Worm (Caenorhabditis elegans) whole organism, L1 larva: ENCODE data around the gene ZK632.2.

ENCODE experiments used
- C04F5.9 ChIP-seq: sonication (generic microtip); optimal IDR thresholded peaks from 2 replicates; lab custom pipeline; 2016; ENCODE audit warnings: missing genetic modification characterization, missing compliant biosample characterization
- C34B4.2 ChIP-seq: sonication (generic microtip); optimal IDR thresholded peaks from 2 replicates; lab custom pipeline; 2017; ENCODE audit warnings: mild to moderate bottlenecking, missing genetic modification characterization, missing compliant biosample characterization
- aha-1 ChIP-seq: fragments of 150-350 bp; optimal IDR thresholded peaks from 2 replicates; lab custom pipeline; 2014; ENCODE audit warnings: missing biosample characterization, missing genetic modification characterization
- ama-1 ChIP-seq: fragments of 150-350 bp; optimal IDR thresholded peaks from 2 replicates; lab custom pipeline; 2014
- blmp-1 ChIP-seq: fragments of 150-350 bp; optimal IDR thresholded peaks from 2 replicates; lab custom pipeline; 2014; ENCODE audit warnings: missing biosample characterization, missing genetic modification characterization
- ceh-8 ChIP-seq: fragments of 200-800 bp; sonication (Bioruptor generic); optimal IDR thresholded peaks from 2 replicates; lab custom pipeline; 2018; ENCODE audit warnings: mild to moderate bottlenecking, missing genetic modification characterization, moderate library complexity, missing compliant biosample characterization
- ceh-88 ChIP-seq: fragments of 200-800 bp; sonication (Bioruptor generic); IDR thresholded peaks from 2 replicates; pipeline ENCODE4 v1.3.6; 2022; ENCODE audit warnings: missing genetic modification characterization, missing compliant biosample characterization
- dsc-1 ChIP-seq: sonication (generic microtip); optimal IDR thresholded peaks from 2 replicates; lab custom pipeline; 2016; ENCODE audit warnings: mild to moderate bottlenecking, missing genetic modification characterization, missing compliant biosample characterization
- efl-1 ChIP-seq, 4 experiments: fragments of 150-350 bp; optimal IDR thresholded peaks in 3 of 4; peaks in 1 of 4; 1 replicate in 1 of 4; 2 replicates in 3 of 4; lab custom pipeline; 2014; ENCODE audit warnings: missing biosample characterization in 2 of 4, missing genetic modification characterization in 2 of 4, missing genetic modification reagents in 2 of 4
- egl-27 ChIP-seq, 2 experiments: fragments of 150-350 bp in 1 of 2; sonication (generic microtip); optimal IDR thresholded peaks; 3 replicates each; lab custom pipeline; 2017 to 2018; ENCODE audit warnings: missing biosample characterization in 2 of 2, missing genetic modification characterization in 2 of 2, missing genetic modification reagents in 2 of 2
- elt-2 ChIP-seq: sonication (generic microtip); optimal IDR thresholded peaks from 2 replicates; lab custom pipeline; 2016; ENCODE audit warnings: missing genetic modification characterization, mild to moderate bottlenecking, inconsistent platforms, missing compliant biosample characterization, missing genetic modification reagents
- elt-3 ChIP-seq, 6 experiments: fragments of 150-350 bp in 1 of 6; sonication (generic microtip); optimal IDR thresholded peaks; 2 replicates each; lab custom pipeline; 2017 to 2018; ENCODE audit warnings: missing biosample characterization in 6 of 6, missing genetic modification characterization in 6 of 6, inconsistent platforms in 1 of 6
- fkh-4 ChIP-seq: sonication (generic microtip); optimal IDR thresholded peaks from 2 replicates; lab custom pipeline; 2016; ENCODE audit warnings: missing compliant biosample characterization, missing genetic modification characterization, borderline replicate concordance
- fos-1 ChIP-seq: fragments of 150-350 bp; optimal IDR thresholded peaks from 2 replicates; lab custom pipeline; 2014; ENCODE audit warnings: missing biosample characterization, missing genetic modification characterization
- grh-1 ChIP-seq: fragments of 200-800 bp; sonication (Bioruptor generic); IDR thresholded peaks from 2 replicates; pipeline ENCODE4 v1.3.6; 2022; ENCODE audit warnings: missing genetic modification reagents, missing genetic modification characterization, missing compliant biosample characterization
- hlh-17 ChIP-seq: fragments of 200-800 bp; sonication (Bioruptor generic); optimal IDR thresholded peaks from 2 replicates; lab custom pipeline; 2018; ENCODE audit warnings: missing genetic modification characterization, mild to moderate bottlenecking, missing compliant biosample characterization, moderate library complexity, borderline replicate concordance
- hpl-2 ChIP-seq: fragments of 150-350 bp; optimal IDR thresholded peaks from 2 replicates; lab custom pipeline; 2014; ENCODE audit warnings: missing biosample characterization, missing genetic modification reagents, missing genetic modification characterization
- lin-14 ChIP-seq: fragments of 200-800 bp; sonication (Bioruptor generic); optimal IDR thresholded peaks from 2 replicates; lab custom pipeline; 2018; ENCODE audit warnings: mild to moderate bottlenecking, missing genetic modification characterization, moderate library complexity, missing compliant biosample characterization
- lin-15B ChIP-seq: fragments of 150-350 bp; sonication (generic microtip); optimal IDR thresholded peaks from 3 replicates; lab custom pipeline; 2014; ENCODE audit warnings: missing biosample characterization, missing genetic modification characterization
- lin-39 ChIP-seq: fragments of 150-350 bp; optimal IDR thresholded peaks from 2 replicates; lab custom pipeline; 2014; ENCODE audit warnings: missing biosample characterization, missing genetic modification reagents, missing genetic modification characterization
- lir-3 ChIP-seq: sonication (generic microtip); optimal IDR thresholded peaks from 2 replicates; lab custom pipeline; 2016; ENCODE audit warnings: mild to moderate bottlenecking, missing genetic modification characterization, moderate library complexity, missing compliant biosample characterization; ENCODE audit not compliant: poor library complexity
- lsy-2 ChIP-seq, 2 experiments: fragments of 150-350 bp; optimal IDR thresholded peaks; 2 replicates each; lab custom pipeline; 2014; ENCODE audit warnings: missing biosample characterization in 2 of 2, missing genetic modification characterization in 2 of 2
- mab-9 ChIP-seq: fragments of 200-800 bp; sonication (Bioruptor generic); IDR thresholded peaks from 2 replicates; pipeline ENCODE4 v1.3.6; 2022; ENCODE audit warnings: missing genetic modification reagents, missing genetic modification characterization, missing compliant biosample characterization
- mef-2 ChIP-seq: fragments of 150-350 bp; optimal IDR thresholded peaks from 2 replicates; lab custom pipeline; 2014; ENCODE audit warnings: missing biosample characterization, missing genetic modification characterization
- mep-1 ChIP-seq: fragments of 150-350 bp; optimal IDR thresholded peaks from 2 replicates; lab custom pipeline; 2014; ENCODE audit warnings: missing biosample characterization, missing genetic modification characterization
- nhr-19 ChIP-seq: fragments of 200-800 bp; sonication (Bioruptor generic); conservative IDR thresholded peaks from 2 replicates; pipeline ENCODE4 v1.3.6; 2022; ENCODE audit warnings: missing genetic modification characterization, missing compliant biosample characterization
- nhr-71 ChIP-seq: sonication (generic microtip); optimal IDR thresholded peaks from 2 replicates; lab custom pipeline; 2016; ENCODE audit warnings: mild to moderate bottlenecking, missing genetic modification characterization, moderate library complexity, missing compliant biosample characterization
- nhr-85 ChIP-seq: sonication (generic microtip); peaks from one replicate; lab custom pipeline; 2016; ENCODE audit warnings: missing genetic modification characterization, inconsistent platforms, missing compliant biosample characterization
- pag-3 ChIP-seq: sonication (generic microtip); optimal IDR thresholded peaks from 2 replicates; lab custom pipeline; 2017; ENCODE audit warnings: missing genetic modification characterization, mild to moderate bottlenecking, missing compliant biosample characterization, antibody characterized with exemption, borderline replicate concordance; ENCODE audit not compliant: insufficient read depth
- pqm-1 ChIP-seq: sonication (generic microtip); optimal IDR thresholded peaks from 3 replicates; lab custom pipeline; 2017; ENCODE audit warnings: missing biosample characterization, missing genetic modification characterization
- rnt-1 ChIP-seq: sonication (generic microtip); optimal IDR thresholded peaks from 2 replicates; lab custom pipeline; 2016; ENCODE audit warnings: mild to moderate bottlenecking, missing genetic modification characterization, moderate library complexity, missing compliant biosample characterization
- snpc-4 ChIP-seq: fragments of 150-350 bp; optimal IDR thresholded peaks from 2 replicates; lab custom pipeline; 2014; ENCODE audit warnings: missing biosample characterization, missing genetic modification characterization
- sup-37 ChIP-seq: fragments of 200-800 bp; sonication (Bioruptor generic); optimal IDR thresholded peaks from 2 replicates; lab custom pipeline; 2018; ENCODE audit warnings: mild to moderate bottlenecking, missing genetic modification characterization, missing compliant biosample characterization
- tbx-2 ChIP-seq: sonication (generic microtip); optimal IDR thresholded peaks from 2 replicates; lab custom pipeline; 2016; ENCODE audit warnings: missing genetic modification characterization, missing compliant biosample characterization
- unc-30 ChIP-seq: sonication (generic microtip); optimal IDR thresholded peaks from 2 replicates; lab custom pipeline; 2017; ENCODE audit warnings: missing biosample characterization, missing genetic modification characterization
- unc-62 ChIP-seq: fragments of 150-350 bp; optimal IDR thresholded peaks from 2 replicates; lab custom pipeline; 2014; ENCODE audit warnings: missing biosample characterization, missing genetic modification reagents, missing genetic modification characterization
- unc-86 ChIP-seq: sonication (generic microtip); optimal IDR thresholded peaks from 2 replicates; lab custom pipeline; 2016; ENCODE audit warnings: missing genetic modification characterization, missing compliant biosample characterization
- unc-98 ChIP-seq: fragments of 200-800 bp; sonication (Bioruptor generic); IDR thresholded peaks from 2 replicates; pipeline ENCODE4 v1.3.6; 2022; ENCODE audit warnings: missing genetic modification characterization, missing compliant biosample characterization
- vab-15 ChIP-seq: sonication (generic microtip); optimal IDR thresholded peaks from 2 replicates; lab custom pipeline; 2017; ENCODE audit warnings: missing genotype, mild to moderate bottlenecking, missing genetic modification characterization, missing compliant biosample characterization
- xbp-1 ChIP-seq: sonication (generic microtip); optimal IDR thresholded peaks from 2 replicates; lab custom pipeline; 2016; ENCODE audit warnings: missing genetic modification characterization, missing compliant biosample characterization
- zip-4 ChIP-seq: fragments of 200-800 bp; sonication (Bioruptor generic); optimal IDR thresholded peaks from 2 replicates; lab custom pipeline; 2018; ENCODE audit warnings: mild to moderate bottlenecking, missing genetic modification characterization, moderate library complexity, missing compliant biosample characterization
- ztf-11 ChIP-seq, 2 experiments: sonication (generic microtip); optimal IDR thresholded peaks; 2 replicates each; lab custom pipeline; 2016 to 2017; ENCODE audit warnings: missing genetic modification characterization in 2 of 2, missing biosample characterization in 1 of 2, missing compliant biosample characterization in 1 of 2
- ztf-4 ChIP-seq: fragments of 150-350 bp; optimal IDR thresholded peaks from 2 replicates; lab custom pipeline; 2014; ENCODE audit warnings: missing biosample characterization, missing genetic modification characterization

Gene ZK632.2

DNA sequence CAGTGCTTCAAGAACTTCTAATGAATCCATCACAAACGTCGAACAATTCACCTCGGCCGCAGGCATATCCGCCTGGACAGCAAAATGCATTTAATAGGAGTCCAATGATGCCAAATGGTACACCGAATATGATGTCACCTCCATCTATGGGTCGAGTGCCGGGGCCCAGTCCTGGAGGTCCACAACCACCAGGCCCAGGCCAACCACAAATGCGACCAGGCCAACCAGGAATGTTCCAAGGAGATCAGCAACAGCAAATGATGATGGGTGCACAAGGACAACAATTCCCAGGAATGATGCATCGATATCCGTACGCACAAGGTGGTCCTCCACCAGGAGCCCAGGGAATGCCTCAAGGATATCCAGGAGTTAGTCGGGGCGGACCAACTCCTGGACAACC is 31.8 kb upstream of the ZK632.2 start:
- TF ChIP-seq nhr-85 (tag; lab: Kevin White, UChicago) (peak; percentile 51), efl-1 (optimal IDR thresholded peaks at IDR 0.05; lab: Kevin White, UChicago) (no peak), efl-1 (GFP tag; optimal IDR thresholded peaks at IDR 0.05 in 1 of 2; lab: Kevin White, UChicago) (peak in 1 of 2 experiments; percentile 30), elt-2 (tag; lab: Kevin White, UChicago) (no peak)

DNA sequence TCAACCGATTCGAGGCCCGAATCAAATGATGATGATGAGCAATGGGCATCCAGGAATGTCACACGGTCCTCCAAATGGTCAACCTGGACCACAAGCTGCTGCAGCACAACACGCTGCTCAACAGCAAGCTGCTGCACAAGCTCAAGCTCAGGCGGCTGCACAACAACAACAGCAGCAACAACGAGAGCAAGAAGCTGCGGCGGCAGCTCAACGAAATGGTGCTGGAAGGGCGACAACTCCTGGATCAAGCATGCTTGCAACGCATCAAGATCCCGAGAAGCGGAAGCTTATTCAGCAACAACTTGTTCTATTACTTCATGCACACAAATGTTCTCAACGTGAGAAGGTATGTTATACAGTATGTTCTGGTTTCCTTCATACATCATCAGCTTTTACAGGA is 30.9 kb upstream of the ZK632.2 start:
- TF ChIP-seq zip-4, result no peak
- TF ChIP-seq fos-1 (tag; lab: Kevin White, UChicago), result no peak
- TF ChIP-seq efl-1 (optimal IDR thresholded peaks at IDR 0.05; lab: Kevin White, UChicago), result no peak
- TF ChIP-seq efl-1 (GFP tag; optimal IDR thresholded peaks at IDR 0.05 in 1 of 2; lab: Kevin White, UChicago), result peak in 1 of 2 experiments; percentile 73

ce11 chrIII:9770590-9770989 is 28.3 kb upstream of the ZK632.2 start:
- TF ChIP-seq pqm-1 (tag; lab: Kevin White, UChicago), result no peak

DNA sequence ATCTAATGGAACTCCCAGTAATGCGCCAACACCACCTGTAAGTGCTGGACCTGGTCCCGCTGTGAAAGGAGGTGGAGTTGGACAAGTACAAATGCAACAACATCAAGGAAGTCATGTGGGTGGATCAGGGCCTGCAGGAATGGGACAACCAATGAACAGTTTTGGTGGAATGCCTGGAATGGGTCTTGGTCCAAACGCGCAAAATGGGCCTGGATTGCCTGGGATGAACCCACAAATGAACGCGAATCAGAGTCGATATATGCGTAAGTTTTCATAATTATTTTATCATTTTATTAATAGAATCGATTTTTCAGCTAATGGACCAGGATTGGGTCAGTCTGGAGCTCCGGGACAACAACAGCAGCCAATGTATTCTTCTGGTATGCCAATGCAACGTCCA is 26.5 kb upstream of the ZK632.2 start:
- TF ChIP-seq efl-1 (optimal IDR thresholded peaks at IDR 0.05; lab: Kevin White, UChicago) (no peak), efl-1 (GFP tag; optimal IDR thresholded peaks at IDR 0.05 in 1 of 2; lab: Kevin White, UChicago) (peak in 1 of 2 experiments; percentile 90), egl-27 (tag; optimal IDR thresholded peaks at IDR 0.05; lab: Kevin White, UChicago) (no peak)

ce11 chrIII:9775916-9776315 is 23.0 kb upstream of the ZK632.2 start:
- TF ChIP-seq unc-30 (tag; lab: Kevin White, UChicago) (no peak), vab-15 (tag; lab: Kevin White, UChicago) (no peak), pag-3 (no peak), nhr-71 (peak; percentile 10), ceh-88 (GFP tag; lab: Robert Waterston, UW) (no peak), mab-9 (no peak), elt-3 (tag; optimal IDR thresholded peaks at IDR 0.05; lab: Kevin White, UChicago) (no peak), mep-1 (tag; lab: Kevin White, UChicago) (no peak), lsy-2 (tag; optimal IDR thresholded peaks at IDR 0.05; lab: Kevin White, UChicago) (peak in 1 of 2 experiments; percentile 27), zip-4 (no peak), lin-15B (tag; lab: Kevin White, UChicago) (no peak), fkh-4 (tag; lab: Kevin White, UChicago) (no peak), lir-3 (tag; lab: Kevin White, UChicago) (peak; percentile 5), xbp-1 (tag; lab: Kevin White, UChicago) (no peak), ama-1 (lab: Kevin White, UChicago) (no peak), C04F5.9 (tag; lab: Kevin White, UChicago) (no peak), grh-1 (GFP tag; lab: Robert Waterston, UW) (no peak), efl-1 (optimal IDR thresholded peaks at IDR 0.05; lab: Kevin White, UChicago) (peak in 1 of 2 experiments; percentile 81), efl-1 (GFP tag; optimal IDR thresholded peaks at IDR 0.05 in 1 of 2; lab: Kevin White, UChicago) (peak; percentile 73 to 98), nhr-85 (tag; lab: Kevin White, UChicago) (no peak), aha-1 (tag; lab: Kevin White, UChicago) (no peak), nhr-19 (no peak), unc-98 (GFP tag; lab: Robert Waterston, UW) (no peak), dsc-1 (tag; lab: Kevin White, UChicago) (no peak), lin-39 (tag; lab: Kevin White, UChicago) (no peak), blmp-1 (no peak), unc-62 (GFP tag; lab: Kevin White, UChicago) (no peak), unc-86 (tag; lab: Kevin White, UChicago) (no peak), C34B4.2 (tag; lab: Kevin White, UChicago) (no peak), lin-14 (no peak), mef-2 (tag; lab: Kevin White, UChicago) (no peak), ceh-8 (GFP tag; lab: Kevin White, UChicago) (no peak), snpc-4 (tag; lab: Kevin White, UChicago) (no peak), rnt-1 (tag; lab: Kevin White, UChicago) (peak; percentile 9), hlh-17 (GFP tag; lab: Kevin White, UChicago) (no peak), hpl-2 (no peak), sup-37 (GFP tag; lab: Kevin White, UChicago) (no peak), tbx-2 (tag; lab: Kevin White, UChicago) (no peak), ztf-4 (tag; lab: Kevin White, UChicago) (no peak), ztf-11 (tag; optimal IDR thresholded peaks at IDR 0.05; lab: Kevin White, UChicago) (no peak)
